Fruit fly (Drosophila melanogaster) whole organism, prepupa: ENCODE data around the gene alt.

ENCODE experiments used
- Blimp-1 ChIP-seq: fragments of 200-800 bp; sonication (Bioruptor generic); optimal IDR thresholded peaks from 3 replicates; lab custom pipeline; 2017; ENCODE audit warnings: missing biosample characterization, missing genetic modification characterization, mild to moderate bottlenecking, moderate library complexity, missing genetic modification reagents
- CG3032 ChIP-seq: fragments of 200-800 bp; optimal IDR thresholded peaks from 2 replicates; lab custom pipeline; 2019; ENCODE audit warnings: missing biosample characterization, mild to moderate bottlenecking, missing genetic modification characterization, moderate library complexity
- CG4318 ChIP-seq: fragments of 200-800 bp; sonication (Bioruptor generic); optimal IDR thresholded peaks from 3 replicates; lab custom pipeline; 2017; ENCODE audit warnings: missing biosample characterization, mild to moderate bottlenecking, missing genetic modification characterization
- CG6792 ChIP-seq: fragments of 200-800 bp; sonication (Bioruptor generic); optimal IDR thresholded peaks from 3 replicates; lab custom pipeline; 2016; ENCODE audit warnings: missing biosample characterization, missing genetic modification characterization
- CG6808 ChIP-seq: fragments of 200-800 bp; sonication (Bioruptor generic); optimal IDR thresholded peaks from 3 replicates; lab custom pipeline; 2017; ENCODE audit warnings: missing biosample characterization, missing genetic modification characterization, mild to moderate bottlenecking, moderate library complexity, missing genetic modification reagents
- CG6854 ChIP-seq: fragments of 200-800 bp; sonication (Bioruptor generic); optimal IDR thresholded peaks from 2 replicates; lab custom pipeline; 2017; ENCODE audit warnings: missing biosample characterization, mild to moderate bottlenecking, missing genetic modification characterization
- Hr39 ChIP-seq: fragments of 200-800 bp; sonication (Bioruptor generic); optimal IDR thresholded peaks from 2 replicates; lab custom pipeline; 2016; ENCODE audit warnings: missing biosample characterization, missing genetic modification characterization
- Sox102F ChIP-seq: fragments of 200-800 bp; sonication (Bioruptor generic); optimal IDR thresholded peaks from 2 replicates; lab custom pipeline; 2016; ENCODE audit warnings: missing biosample characterization, mild to moderate bottlenecking, missing genetic modification characterization
- achi ChIP-seq: fragments of 200-800 bp; sonication (Bioruptor generic); optimal IDR thresholded peaks from 3 replicates; lab custom pipeline; 2016; ENCODE audit warnings: missing biosample characterization, missing genetic modification characterization
- dsx ChIP-seq: fragments of 200-800 bp; optimal IDR thresholded peaks from 3 replicates; lab custom pipeline; 2019; ENCODE audit warnings: missing biosample characterization, mild to moderate bottlenecking, missing genetic modification characterization, moderate library complexity; ENCODE audit not compliant: poor library complexity, severe bottlenecking
- fd59A ChIP-seq: fragments of 200-800 bp; sonication (Bioruptor generic); optimal IDR thresholded peaks from 2 replicates; lab custom pipeline; 2017; ENCODE audit warnings: missing biosample characterization, mild to moderate bottlenecking, missing genetic modification characterization, missing genetic modification reagents

DNA sequence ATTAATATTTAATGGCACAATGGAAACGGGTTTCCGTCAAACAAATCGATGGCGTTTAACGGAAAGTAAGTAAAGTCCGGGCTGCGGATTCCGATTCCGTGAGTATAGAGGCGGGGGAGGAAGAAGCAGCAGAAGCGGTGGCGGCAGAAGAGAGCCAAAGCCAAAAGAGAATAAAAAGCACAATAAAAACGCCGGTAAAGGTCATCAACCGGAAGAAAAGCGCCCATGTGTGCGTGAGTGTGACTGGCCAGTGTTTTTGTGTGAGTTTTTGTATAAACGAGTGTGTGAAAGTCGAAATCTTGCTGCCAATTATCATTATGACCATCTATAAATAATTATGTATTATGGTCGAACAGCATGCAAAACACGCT lies 2.1 kb downstream of the alt start:
- TF ChIP-seq Hr39 (GFP tag; lab: Kevin White, UChicago), result no peak
- no peak for TF ChIP-seq achi (GFP tag; lab: Kevin White, UChicago)
- TF ChIP-seq CG3032 (tag; lab: Kevin White, UChicago), result no peak
- TF ChIP-seq CG6808 (GFP tag; lab: Kevin White, UChicago), result no peak
- peak; percentile 11 for TF ChIP-seq Blimp-1 (GFP tag; lab: Kevin White, UChicago)
- no peak for TF ChIP-seq CG4318
- TF ChIP-seq Sox102F (GFP tag; lab: Kevin White, UChicago), result no peak
- TF ChIP-seq CG6854 (GFP tag; lab: Kevin White, UChicago), result no peak
- TF ChIP-seq CG6792 (GFP tag; lab: Kevin White, UChicago), result no peak
- no peak for TF ChIP-seq dsx (GFP tag; lab: Kevin White, UChicago)
- no peak for TF ChIP-seq fd59A (GFP tag; lab: Kevin White, UChicago)
